Fruit fly (Drosophila melanogaster) whole organism, embryonic: Measurements from ENCODE around the gene Bx.

ENCODE experiments used
- Ada2b ChIP-seq: fragments of 200-800 bp; sonication (Bioruptor generic); IDR thresholded peaks from 2 replicates; pipeline ENCODE4 v1.3.6; 2022; ENCODE audit warnings: missing biosample characterization, missing genetic modification characterization
- Antp ChIP-seq: fragments of 200-800 bp; sonication (Bioruptor generic); optimal IDR thresholded peaks from 3 replicates; lab custom pipeline; 2016; ENCODE audit warnings: missing biosample characterization, missing genetic modification characterization
- B-H1 ChIP-seq: fragments of 200-800 bp; sonication (Bioruptor generic); IDR thresholded peaks from 3 replicates; pipeline ENCODE4 v1.3.6; 2022; ENCODE audit warnings: missing biosample characterization, missing genetic modification characterization
- CG10267 ChIP-seq: fragments of 200-800 bp; sonication (Bioruptor generic); optimal IDR thresholded peaks from 2 replicates; lab custom pipeline; 2018; ENCODE audit warnings: missing biosample characterization, mild to moderate bottlenecking, missing genetic modification characterization, moderate library complexity
- CG10431 ChIP-seq: fragments of 200-800 bp; sonication (Bioruptor generic); optimal IDR thresholded peaks from 3 replicates; lab custom pipeline; 2018; ENCODE audit warnings: missing biosample characterization, mild to moderate bottlenecking, missing genetic modification characterization
- CG12744 ChIP-seq: fragments of 200-800 bp; sonication (Bioruptor generic); optimal IDR thresholded peaks from 2 replicates; lab custom pipeline; 2016; ENCODE audit warnings: missing biosample characterization, missing genetic modification characterization
- CG17568 ChIP-seq: fragments of 200-800 bp; sonication (Bioruptor generic); optimal IDR thresholded peaks from 2 replicates; lab custom pipeline; 2018; ENCODE audit warnings: missing biosample characterization, mild to moderate bottlenecking, missing genetic modification characterization, moderate library complexity
- CG18011 ChIP-seq: fragments of 200-800 bp; sonication (Bioruptor generic); optimal IDR thresholded peaks from 2 replicates; lab custom pipeline; 2017; ENCODE audit warnings: missing biosample characterization, missing genetic modification characterization, mild to moderate bottlenecking, moderate library complexity, missing genotype
- CG1832 ChIP-seq: fragments of 200-800 bp; sonication (Bioruptor generic); optimal IDR thresholded peaks from 2 replicates; lab custom pipeline; 2017; ENCODE audit warnings: missing biosample characterization, mild to moderate bottlenecking, missing genetic modification characterization, inconsistent platforms
- CG42726 ChIP-seq: fragments of 200-800 bp; sonication (Bioruptor generic); IDR thresholded peaks from 2 replicates; pipeline ENCODE4 v1.3.6; 2022; ENCODE audit warnings: missing biosample characterization, missing genetic modification characterization; ENCODE audit not compliant: partially characterized antibody
- CG9876 ChIP-seq: fragments of 200-800 bp; sonication (Bioruptor generic); optimal IDR thresholded peaks from 2 replicates; lab custom pipeline; 2016; ENCODE audit warnings: missing biosample characterization, missing genetic modification characterization
- CkIIα-i1 ChIP-seq: fragments of 200-800 bp; sonication (Bioruptor generic); IDR thresholded peaks from 2 replicates; pipeline ENCODE4 v1.3.6; 2022; ENCODE audit warnings: missing biosample characterization, missing genetic modification characterization
- Dek ChIP-seq: fragments of 200-800 bp; sonication (Bioruptor generic); optimal IDR thresholded peaks from 3 replicates; lab custom pipeline; 2019; ENCODE audit warnings: missing biosample characterization, mild to moderate bottlenecking, missing genetic modification characterization, moderate library complexity
- Dll ChIP-seq: fragments of 200-800 bp; sonication (Bioruptor generic); IDR thresholded peaks from 4 replicates; pipeline ENCODE4 v1.3.6; 2022; ENCODE audit warnings: missing biosample characterization, missing genetic modification characterization; ENCODE audit not compliant: partially characterized antibody
- E2f2 ChIP-seq: fragments of 200-800 bp; sonication (Bioruptor generic); IDR thresholded peaks from 2 replicates; pipeline ENCODE4 v1.3.6; 2022; ENCODE audit warnings: missing biosample characterization, missing genetic modification characterization
- ERR ChIP-seq: fragments of 200-800 bp; sonication (Bioruptor generic); optimal IDR thresholded peaks from 2 replicates; lab custom pipeline; 2016; ENCODE audit warnings: missing biosample characterization, missing genetic modification characterization
- HLH54F ChIP-seq: fragments of 200-800 bp; sonication (Bioruptor generic); optimal IDR thresholded peaks from 3 replicates; lab custom pipeline; 2016; ENCODE audit warnings: missing biosample characterization, missing genetic modification characterization
- Hey ChIP-seq: fragments of 200-800 bp; sonication (Bioruptor generic); optimal IDR thresholded peaks from 3 replicates; lab custom pipeline; 2018; ENCODE audit warnings: missing biosample characterization, mild to moderate bottlenecking, missing genetic modification characterization
- Hmx ChIP-seq: fragments of 200-800 bp; sonication (Bioruptor generic); optimal IDR thresholded peaks from 2 replicates; lab custom pipeline; 2016; ENCODE audit warnings: missing biosample characterization, missing genetic modification characterization
- Kr ChIP-seq: fragments of 200-800 bp; sonication (Bioruptor generic); optimal IDR thresholded peaks from 2 replicates; lab custom pipeline; 2017; ENCODE audit warnings: missing biosample characterization, mild to moderate bottlenecking, missing genetic modification characterization
- Mad ChIP-seq: fragments of 200-800 bp; sonication (Bioruptor generic); optimal IDR thresholded peaks from 2 replicates; lab custom pipeline; 2016; ENCODE audit warnings: missing biosample characterization, missing genetic modification characterization
- Ptx1 ChIP-seq: fragments of 200-800 bp; sonication (Bioruptor generic); IDR thresholded peaks from 2 replicates; pipeline ENCODE4 v1.3.6; 2022; ENCODE audit warnings: missing biosample characterization, missing genetic modification characterization
- Sox102F ChIP-seq: fragments of 200-800 bp; sonication (Bioruptor generic); optimal IDR thresholded peaks from 2 replicates; lab custom pipeline; 2018; ENCODE audit warnings: missing biosample characterization, mild to moderate bottlenecking, missing genetic modification characterization, moderate library complexity
- abd-A ChIP-seq: fragments of 200-800 bp; sonication (Bioruptor generic); optimal IDR thresholded peaks from 3 replicates; lab custom pipeline; 2019; ENCODE audit warnings: missing biosample characterization, mild to moderate bottlenecking, missing genetic modification characterization, moderate library complexity
- croc ChIP-seq: fragments of 200-800 bp; sonication (Bioruptor generic); conservative IDR thresholded peaks from 3 replicates; pipeline ENCODE4 v1.3.6; 2022; ENCODE audit warnings: missing biosample characterization, missing genetic modification characterization
- dimm ChIP-seq: fragments of 200-800 bp; sonication (Bioruptor generic); IDR thresholded peaks from 2 replicates; pipeline ENCODE4 v1.3.6; 2022; ENCODE audit warnings: missing biosample characterization, missing genetic modification characterization
- fd64A ChIP-seq: fragments of 200-800 bp; sonication (Bioruptor generic); optimal IDR thresholded peaks from 3 replicates; lab custom pipeline; 2018; ENCODE audit warnings: missing biosample characterization, mild to moderate bottlenecking, missing genetic modification characterization
- jing ChIP-seq: fragments of 200-800 bp; sonication (Bioruptor generic); optimal IDR thresholded peaks from 2 replicates; lab custom pipeline; 2018; ENCODE audit warnings: missing biosample characterization, mild to moderate bottlenecking, missing genetic modification characterization
- jumu ChIP-seq: fragments of 200-800 bp; sonication (Bioruptor generic); optimal IDR thresholded peaks from 3 replicates; lab custom pipeline; 2016; ENCODE audit warnings: missing biosample characterization, missing genetic modification characterization
- kay ChIP-seq: fragments of 200-800 bp; sonication (Bioruptor generic); optimal IDR thresholded peaks from 2 replicates; lab custom pipeline; 2016; ENCODE audit warnings: missing biosample characterization, missing genetic modification characterization
- mam ChIP-seq: fragments of 200-800 bp; sonication (Bioruptor generic); optimal IDR thresholded peaks from 3 replicates; lab custom pipeline; 2016; ENCODE audit warnings: missing biosample characterization, missing genetic modification characterization
- nau ChIP-seq: fragments of 200-800 bp; sonication (Bioruptor generic); optimal IDR thresholded peaks from 3 replicates; lab custom pipeline; 2017; ENCODE audit warnings: missing biosample characterization, mild to moderate bottlenecking, missing genetic modification characterization, missing genetic modification reagents
- odd ChIP-seq: fragments of 200-800 bp; sonication (Bioruptor generic); optimal IDR thresholded peaks from 2 replicates; lab custom pipeline; 2017; ENCODE audit warnings: missing biosample characterization, mild to moderate bottlenecking, missing genetic modification characterization
- pb ChIP-seq: fragments of 200-800 bp; sonication (Bioruptor generic); optimal IDR thresholded peaks from 3 replicates; lab custom pipeline; 2016; ENCODE audit warnings: missing biosample characterization, missing genetic modification characterization
- pros ChIP-seq: fragments of 200-800 bp; sonication (Bioruptor generic); optimal IDR thresholded peaks from 3 replicates; lab custom pipeline; 2019; ENCODE audit warnings: missing biosample characterization, mild to moderate bottlenecking, missing genetic modification characterization, moderate library complexity
- ro ChIP-seq: fragments of 200-800 bp; sonication (Bioruptor generic); IDR thresholded peaks from 2 replicates; pipeline ENCODE4 v1.3.6; 2022; ENCODE audit warnings: missing biosample characterization, missing genetic modification characterization
- slou ChIP-seq: fragments of 200-800 bp; sonication (Bioruptor generic); optimal IDR thresholded peaks from 3 replicates; lab custom pipeline; 2016; ENCODE audit warnings: missing biosample characterization, missing genetic modification characterization
- unc-4 ChIP-seq: fragments of 200-800 bp; sonication (Bioruptor generic); IDR thresholded peaks from 2 replicates; pipeline ENCODE4 v1.3.6; 2022; ENCODE audit warnings: missing biosample characterization, missing genetic modification characterization; ENCODE audit not compliant: partially characterized antibody
- vfl ChIP-seq: fragments of 200-800 bp; sonication (Bioruptor generic); optimal IDR thresholded peaks from 2 replicates; lab custom pipeline; 2016; ENCODE audit warnings: missing biosample characterization, missing genetic modification characterization
- vvl ChIP-seq: fragments of 200-800 bp; sonication (Bioruptor generic); IDR thresholded peaks from 2 replicates; pipeline ENCODE4 v1.3.6; 2022; ENCODE audit warnings: missing biosample characterization, missing genetic modification characterization
- zf30C ChIP-seq: fragments of 200-800 bp; sonication (Bioruptor generic); optimal IDR thresholded peaks from 3 replicates; lab custom pipeline; 2018; ENCODE audit warnings: missing biosample characterization, mild to moderate bottlenecking, missing genetic modification characterization
- zfh1 ChIP-seq: fragments of 200-800 bp; sonication (Bioruptor generic); IDR thresholded peaks from 3 replicates; pipeline ENCODE4 v1.3.6; 2022; ENCODE audit warnings: missing biosample characterization, missing genetic modification characterization

The Bx gene

dm6 chrX:18565630-18566319 lies 50.5 kb downstream of the Bx start (continued):
- peak; percentile 45; the same call in 1 of the 2 replicates for TF ChIP-seq Ptx1 (GFP tag; lab: Robert Waterston, UW)
- no peak; the same call in 2 of the 3 replicates for TF ChIP-seq B-H1 (GFP tag; lab: Robert Waterston, UW)
- TF ChIP-seq Sox102F (GFP tag; lab: Kevin White, UChicago): peak; percentile 20
- no peak for TF ChIP-seq dimm
- no peak for TF ChIP-seq CG18011 (GFP tag; lab: Kevin White, UChicago)
- TF ChIP-seq croc: no peak
- TF ChIP-seq E2f2: peak; percentile 22; the same call in 1 of the 2 replicates
- no peak for TF ChIP-seq pb (GFP tag; lab: Kevin White, UChicago)
- no peak for TF ChIP-seq ro (GFP tag; lab: Robert Waterston, UW)
- no peak for TF ChIP-seq Mad
- no peak for TF ChIP-seq Dek
- TF ChIP-seq CG1832 (GFP tag; lab: Kevin White, UChicago): no peak
- TF ChIP-seq slou (GFP tag; lab: Kevin White, UChicago): no peak
- TF ChIP-seq Hey (tag; lab: Kevin White, UChicago): no peak
- TF ChIP-seq HLH54F (GFP tag; lab: Kevin White, UChicago): no peak
- TF ChIP-seq vfl (GFP tag; lab: Kevin White, UChicago): no peak
- peak; percentile 61 for TF ChIP-seq zf30C (GFP tag; lab: Kevin White, UChicago)
- TF ChIP-seq CG10267 (tag; lab: Kevin White, UChicago): peak; percentile 85
- no peak for TF ChIP-seq mam
- no peak for TF ChIP-seq unc-4 (GFP tag; lab: Robert Waterston, UW)
- no peak for TF ChIP-seq nau (GFP tag; lab: Kevin White, UChicago)
- no peak for TF ChIP-seq pros
- no peak for TF ChIP-seq CG42726
- TF ChIP-seq fd64A (GFP tag; lab: Kevin White, UChicago): no peak
- TF ChIP-seq CG17568 (GFP tag; lab: Kevin White, UChicago): no peak
- no peak for TF ChIP-seq CG9876 (GFP tag; lab: Kevin White, UChicago)
- TF ChIP-seq abd-A (tag; lab: Kevin White, UChicago): no peak
- TF ChIP-seq vvl (GFP tag; lab: Robert Waterston, UW): peak; percentile 17; the same call in 1 of the 2 replicates
- peak; percentile 30; the same call in 1 of the 3 replicates for TF ChIP-seq zfh1 (GFP tag; lab: Robert Waterston, UW)
- no peak for TF ChIP-seq kay (GFP tag; lab: Kevin White, UChicago)
- TF ChIP-seq Dll (GFP tag; lab: Robert Waterston, UW): peak; percentile 48; the same call in 3 of the 4 replicates
- no peak for TF ChIP-seq Hmx
- TF ChIP-seq ERR (GFP tag; lab: Kevin White, UChicago): no peak
- TF ChIP-seq jing (GFP tag; lab: Kevin White, UChicago): no peak
- TF ChIP-seq CkIIα-i1 (GFP tag; lab: Robert Waterston, UW): no peak
- TF ChIP-seq Ada2b: peak; percentile 41; the same call in 1 of the 2 replicates
- no peak for TF ChIP-seq CG12744 (GFP tag; lab: Kevin White, UChicago)
- no peak for TF ChIP-seq Kr (GFP tag; lab: Kevin White, UChicago)
- no peak for TF ChIP-seq odd (GFP tag; lab: Kevin White, UChicago)
- no peak for TF ChIP-seq Antp (GFP tag; lab: Kevin White, UChicago)
- TF ChIP-seq CG10431 (GFP tag; lab: Kevin White, UChicago): no peak
- no peak for TF ChIP-seq jumu
